Worm (Caenorhabditis elegans) whole organism, early embryonic: ENCODE results near the gene Y46H3C.7.

Experiments
- ama-1 ChIP-seq: fragments of 150-350 bp; optimal IDR thresholded peaks from 2 replicates; lab custom pipeline; 2014
- hnd-1 ChIP-seq: sonication (generic microtip); optimal IDR thresholded peaks from 2 replicates; lab custom pipeline; 2016; ENCODE audit warnings: missing genetic modification characterization, missing compliant biosample characterization
- scrt-1 ChIP-seq: fragments of 200-800 bp; sonication (Bioruptor generic); IDR thresholded peaks from 2 replicates; pipeline ENCODE4 v1.3.6; 2022; ENCODE audit warnings: missing genetic modification characterization, missing compliant biosample characterization

- no peak for TF ChIP-seq hnd-1 (tag; lab: Kevin White, UChicago)
- no peak for TF ChIP-seq ama-1 (lab: Kevin White, UChicago)
- TF ChIP-seq scrt-1 (GFP tag; lab: Robert Waterston, UW) = no peak
Observed at ce11 chrV:1651045-1651444, 42.8 kb downstream of the Y46H3C.7 start, which contains the start of gene irld-44.
